Fruit fly (Drosophila melanogaster) whole organism, embryonic: ENCODE results near the gene eIF2Bepsilon.
A peak's percentile ranks its signal among the peaks of the same experiment; 100 is the strongest.

Experiments used
- Atf6 ChIP-seq: fragments of 200-800 bp; sonication (Bioruptor generic); IDR thresholded peaks from 2 replicates; pipeline ENCODE4 v1.3.6; 2022; ENCODE audit warnings: missing biosample characterization, missing genetic modification characterization
- B-H1 ChIP-seq: fragments of 200-800 bp; sonication (Bioruptor generic); IDR thresholded peaks from 3 replicates; pipeline ENCODE4 v1.3.6; 2022; ENCODE audit warnings: missing biosample characterization, missing genetic modification characterization
- CG10267 ChIP-seq: fragments of 200-800 bp; sonication (Bioruptor generic); optimal IDR thresholded peaks from 2 replicates; lab custom pipeline; 2018; ENCODE audit warnings: missing biosample characterization, mild to moderate bottlenecking, missing genetic modification characterization, moderate library complexity
- CG12659 ChIP-seq: fragments of 200-800 bp; sonication (Bioruptor generic); optimal IDR thresholded peaks from 3 replicates; lab custom pipeline; 2017; ENCODE audit warnings: mild to moderate bottlenecking, missing biosample characterization, missing genetic modification reagents, missing genetic modification characterization
- CG12769 ChIP-seq: fragments of 200-800 bp; sonication (Bioruptor generic); optimal IDR thresholded peaks from 2 replicates; lab custom pipeline; 2019; ENCODE audit warnings: missing biosample characterization, mild to moderate bottlenecking, missing genetic modification characterization, moderate library complexity
- CG13287 ChIP-seq: fragments of 200-800 bp; sonication (Bioruptor generic); IDR thresholded peaks from 2 replicates; pipeline ENCODE4 v1.3.6; 2022; ENCODE audit warnings: missing biosample characterization, missing genetic modification characterization; ENCODE audit not compliant: partially characterized antibody
- CG13296 ChIP-seq: fragments of 200-800 bp; sonication (Bioruptor generic); optimal IDR thresholded peaks from 3 replicates; lab custom pipeline; 2018; ENCODE audit warnings: missing biosample characterization, mild to moderate bottlenecking, missing genetic modification characterization
- CG14965 ChIP-seq: fragments of 200-800 bp; sonication (Bioruptor generic); optimal IDR thresholded peaks from 2 replicates; lab custom pipeline; 2016; ENCODE audit warnings: missing biosample characterization, missing genetic modification characterization, borderline replicate concordance
- CG16813 ChIP-seq: fragments of 200-800 bp; sonication (Bioruptor generic); IDR thresholded peaks from 3 replicates; pipeline ENCODE4 v1.3.6; 2022; ENCODE audit warnings: missing biosample characterization, missing genetic modification characterization; ENCODE audit not compliant: partially characterized antibody
- CG17328 ChIP-seq: fragments of 200-800 bp; sonication (Bioruptor generic); IDR thresholded peaks from 2 replicates; pipeline ENCODE4 v1.3.6; 2022; ENCODE audit warnings: missing biosample characterization, missing genetic modification characterization
- CG17385 ChIP-seq: fragments of 200-800 bp; sonication (Bioruptor generic); optimal IDR thresholded peaks from 3 replicates; lab custom pipeline; 2018; ENCODE audit warnings: missing biosample characterization, mild to moderate bottlenecking, missing genetic modification characterization
- CG18619 ChIP-seq: fragments of 200-800 bp; sonication (Bioruptor generic); optimal IDR thresholded peaks from 3 replicates; lab custom pipeline; 2017; ENCODE audit warnings: missing biosample characterization, mild to moderate bottlenecking, missing genetic modification characterization
- CG30020 ChIP-seq: fragments of 200-800 bp; optimal IDR thresholded peaks from 2 replicates; lab custom pipeline; 2019; ENCODE audit warnings: missing biosample characterization, mild to moderate bottlenecking, missing genetic modification characterization, moderate library complexity
- CG31365 ChIP-seq: fragments of 200-800 bp; sonication (Bioruptor generic); optimal IDR thresholded peaks from 2 replicates; lab custom pipeline; 2018; ENCODE audit warnings: missing biosample characterization, mild to moderate bottlenecking, missing genetic modification characterization
- CG3995 ChIP-seq: fragments of 200-800 bp; sonication (Bioruptor generic); optimal IDR thresholded peaks from 3 replicates; lab custom pipeline; 2016; ENCODE audit warnings: missing biosample characterization, missing genetic modification characterization
- CG7556 ChIP-seq: fragments of 200-800 bp; sonication (Bioruptor generic); optimal IDR thresholded peaks from 2 replicates; lab custom pipeline; 2017; ENCODE audit warnings: missing biosample characterization, mild to moderate bottlenecking, missing genetic modification characterization
- CG8281 ChIP-seq: fragments of 200-800 bp; sonication (Bioruptor generic); optimal IDR thresholded peaks from 2 replicates; lab custom pipeline; 2018; ENCODE audit warnings: missing biosample characterization, mild to moderate bottlenecking, missing genetic modification characterization, moderate library complexity
- CG8290 ChIP-seq, 3 experiments: fragments of 200-800 bp; sonication (Bioruptor generic); optimal IDR thresholded peaks; 2 replicates each; lab custom pipeline; 2016 to 2019; ENCODE audit warnings: missing biosample characterization in 3 of 3, missing genetic modification characterization in 3 of 3, mild to moderate bottlenecking in 2 of 3, moderate library complexity in 1 of 3
- CG8478 ChIP-seq: fragments of >200 bp; optimal IDR thresholded peaks from 2 replicates; lab custom pipeline; 2018
- CTCF ChIP-seq: fragments of 200-800 bp; sonication (Bioruptor generic); optimal IDR thresholded peaks from 2 replicates; lab custom pipeline; 2017; ENCODE audit warnings: missing biosample characterization, mild to moderate bottlenecking, missing genetic modification characterization, moderate library complexity
- Dad ChIP-seq: fragments of 200-800 bp; sonication (Bioruptor generic); optimal IDR thresholded peaks from 3 replicates; lab custom pipeline; 2016; ENCODE audit warnings: missing biosample characterization, missing genetic modification characterization
- Fer3 ChIP-seq: fragments of 200-800 bp; sonication (Bioruptor generic); optimal IDR thresholded peaks from 2 replicates; lab custom pipeline; 2018; ENCODE audit warnings: missing biosample characterization, mild to moderate bottlenecking, missing genetic modification characterization, moderate library complexity
- Gug ChIP-seq: fragments of 200-800 bp; sonication (Bioruptor generic); IDR thresholded peaks from 4 replicates; pipeline ENCODE4 v1.3.6; 2022; ENCODE audit warnings: missing biosample characterization, missing genetic modification characterization
- HLH3B ChIP-seq: fragments of 200-800 bp; sonication (Bioruptor generic); IDR thresholded peaks from 2 replicates; pipeline ENCODE4 v1.3.6; 2022; ENCODE audit warnings: missing biosample characterization, missing genetic modification characterization
- Lpt ChIP-seq: fragments of >200 bp; optimal IDR thresholded peaks from 2 replicates; lab custom pipeline; 2018; ENCODE audit warnings: missing biosample characterization, missing genetic modification characterization
- MTF-1 ChIP-seq: fragments of 200-800 bp; sonication (Bioruptor generic); optimal IDR thresholded peaks from 2 replicates; lab custom pipeline; 2018; ENCODE audit warnings: missing biosample characterization, mild to moderate bottlenecking, missing genetic modification characterization, borderline replicate concordance
- Meics ChIP-seq: fragments of 200-800 bp; sonication (Bioruptor generic); optimal IDR thresholded peaks from 2 replicates; lab custom pipeline; 2017; ENCODE audit warnings: missing biosample characterization, mild to moderate bottlenecking, missing genetic modification characterization
- Mrtf ChIP-seq: fragments of 200-800 bp; sonication (Bioruptor generic); IDR thresholded peaks from 3 replicates; pipeline ENCODE4 v1.3.6; 2022; ENCODE audit warnings: missing biosample characterization, missing genetic modification characterization
- NC2α ChIP-seq: fragments of 200-800 bp; sonication (Bioruptor generic); optimal IDR thresholded peaks from 2 replicates; lab custom pipeline; 2016; ENCODE audit warnings: missing biosample characterization, missing genetic modification characterization
- Nf-YC ChIP-seq: fragments of 200-800 bp; optimal IDR thresholded peaks from 3 replicates; lab custom pipeline; 2019; ENCODE audit warnings: missing biosample characterization, mild to moderate bottlenecking, missing genetic modification characterization, moderate library complexity
- Sox100B ChIP-seq: fragments of 200-800 bp; sonication (Bioruptor generic); optimal IDR thresholded peaks from 3 replicates; lab custom pipeline; 2018; ENCODE audit warnings: missing biosample characterization, mild to moderate bottlenecking, missing genetic modification characterization
- Spps ChIP-seq: fragments of 200-800 bp; sonication (Bioruptor generic); optimal IDR thresholded peaks from 2 replicates; lab custom pipeline; 2018; ENCODE audit warnings: missing biosample characterization, mild to moderate bottlenecking, missing genetic modification characterization
- az2 ChIP-seq: fragments of 200-800 bp; sonication (Bioruptor generic); optimal IDR thresholded peaks from 3 replicates; lab custom pipeline; 2016; ENCODE audit warnings: missing biosample characterization, missing genetic modification characterization
- btn ChIP-seq: fragments of 200-800 bp; sonication (Bioruptor generic); optimal IDR thresholded peaks from 2 replicates; lab custom pipeline; 2016; ENCODE audit warnings: missing biosample characterization, missing genetic modification characterization
- chinmo ChIP-seq: fragments of 200-800 bp; sonication (Bioruptor generic); IDR thresholded peaks from 4 replicates; pipeline ENCODE4 v1.3.6; 2022; ENCODE audit warnings: missing biosample characterization, missing genetic modification characterization; ENCODE audit not compliant: partially characterized antibody
- corto ChIP-seq: fragments of 200-800 bp; sonication (Bioruptor generic); optimal IDR thresholded peaks from 2 replicates; lab custom pipeline; 2016; ENCODE audit warnings: missing biosample characterization, mild to moderate bottlenecking, missing genetic modification characterization, moderate library complexity
- crol ChIP-seq: fragments of 200-800 bp; sonication (Bioruptor generic); IDR thresholded peaks from 2 replicates; pipeline ENCODE4 v1.3.6; 2022; ENCODE audit warnings: missing biosample characterization, missing genetic modification characterization
- da ChIP-seq: fragments of 200-800 bp; sonication (Bioruptor generic); optimal IDR thresholded peaks from 2 replicates; lab custom pipeline; 2016; ENCODE audit warnings: missing biosample characterization, missing genetic modification characterization
- dm ChIP-seq: fragments of 200-800 bp; sonication (Bioruptor generic); optimal IDR thresholded peaks from 3 replicates; lab custom pipeline; 2016; ENCODE audit warnings: missing biosample characterization, missing genetic modification characterization
- en ChIP-seq: fragments of 200-800 bp; sonication (Bioruptor generic); optimal IDR thresholded peaks from 2 replicates; lab custom pipeline; 2016; ENCODE audit warnings: missing biosample characterization, missing genetic modification characterization
- grn ChIP-seq: fragments of 200-800 bp; sonication (Bioruptor generic); optimal IDR thresholded peaks from 3 replicates; lab custom pipeline; 2017; ENCODE audit warnings: missing biosample characterization, missing genetic modification characterization
- hth ChIP-seq: fragments of >200 bp; optimal IDR thresholded peaks from 2 replicates; lab custom pipeline; 2017; ENCODE audit warnings: inconsistent platforms
- ken ChIP-seq: fragments of 200-800 bp; sonication (Bioruptor generic); IDR thresholded peaks from 3 replicates; pipeline ENCODE4 v1.3.6; 2022; ENCODE audit warnings: missing biosample characterization, missing genetic modification characterization
- lov ChIP-seq, 2 experiments: fragments of 200-800 bp in 1 of 2; fragments of >200 bp in 1 of 2; sonication (Bioruptor generic) in 1 of 2; IDR thresholded peaks in 1 of 2; optimal IDR thresholded peaks in 1 of 2; 2 replicates in 1 of 2; 3 replicates in 1 of 2; pipeline versions ENCODE4 v1.3.6 to Lab custom; 2017 to 2022; ENCODE audit warnings: missing biosample characterization in 1 of 2, missing genetic modification characterization in 1 of 2
- nerfin-2 ChIP-seq: fragments of 200-800 bp; sonication (Bioruptor generic); IDR thresholded peaks from 2 replicates; pipeline ENCODE4 v1.3.6; 2022; ENCODE audit warnings: missing biosample characterization, missing genetic modification characterization; ENCODE audit not compliant: partially characterized antibody
- odd ChIP-seq: fragments of 200-800 bp; sonication (Bioruptor generic); optimal IDR thresholded peaks from 2 replicates; lab custom pipeline; 2017; ENCODE audit warnings: missing biosample characterization, mild to moderate bottlenecking, missing genetic modification characterization
- org-1 ChIP-seq: fragments of 200-800 bp; sonication (Bioruptor generic); optimal IDR thresholded peaks from 2 replicates; lab custom pipeline; 2017; ENCODE audit warnings: missing biosample characterization, missing genetic modification characterization
- pho ChIP-seq: fragments of 200-800 bp; sonication (Bioruptor generic); optimal IDR thresholded peaks from 2 replicates; lab custom pipeline; 2016; ENCODE audit warnings: missing biosample characterization, missing genetic modification characterization
- phol ChIP-seq: fragments of 200-800 bp; sonication (Bioruptor generic); optimal IDR thresholded peaks from 3 replicates; lab custom pipeline; 2018; ENCODE audit warnings: missing biosample characterization, mild to moderate bottlenecking, missing genetic modification characterization, moderate library complexity
- sim ChIP-seq: fragments of 200-800 bp; sonication (Bioruptor generic); IDR thresholded peaks from 2 replicates; pipeline ENCODE4 v1.3.6; 2022; ENCODE audit warnings: missing biosample characterization, missing genetic modification characterization
- so ChIP-seq: fragments of 200-800 bp; sonication (Bioruptor generic); IDR thresholded peaks from 3 replicates; pipeline ENCODE4 v1.3.6; 2022; ENCODE audit warnings: missing biosample characterization, missing genetic modification characterization
- tup ChIP-seq: fragments of 200-800 bp; sonication (Bioruptor generic); optimal IDR thresholded peaks from 2 replicates; lab custom pipeline; 2016; ENCODE audit warnings: missing biosample characterization, mild to moderate bottlenecking, missing genetic modification characterization, moderate library complexity

The eIF2Bepsilon gene

DNA sequence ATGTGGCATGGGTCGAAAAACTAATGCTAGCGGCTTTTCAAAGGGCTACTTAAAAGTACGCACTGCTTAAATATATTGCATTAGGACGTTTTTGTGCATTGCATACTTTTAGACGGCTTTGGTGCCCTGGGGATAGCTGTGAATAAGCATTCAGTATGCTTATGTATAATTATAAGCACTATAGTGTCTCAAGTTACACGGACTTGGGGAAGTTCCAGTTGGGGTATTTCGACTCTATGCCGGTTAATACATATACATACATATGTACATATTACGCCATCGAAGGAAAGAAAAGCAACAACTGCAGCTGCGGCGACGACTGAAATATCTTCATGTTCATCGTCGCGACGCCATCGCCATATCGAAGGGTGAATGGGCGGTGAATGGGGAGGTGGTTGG is 40.5 kb upstream of the eIF2Bepsilon start (continued):
- no peak for TF ChIP-seq sim
- TF ChIP-seq CG17328 (GFP tag; lab: Robert Waterston, UW) = no peak
- TF ChIP-seq Meics = no peak
- TF ChIP-seq HLH3B (GFP tag; lab: Robert Waterston, UW) = no peak
- no peak for TF ChIP-seq Fer3 (tag; lab: Kevin White, UChicago)
- no peak for TF ChIP-seq org-1 (GFP tag; lab: Kevin White, UChicago)
- peak; percentile 62; the same call in 1 of the 3 replicates for TF ChIP-seq so (GFP tag; lab: Robert Waterston, UW)
- no peak for TF ChIP-seq CG30020 (tag; lab: Kevin White, UChicago)
- no peak for TF ChIP-seq btn (GFP tag; lab: Kevin White, UChicago)
- no peak for TF ChIP-seq CG3995
- peak; percentile 50; the same call in 1 of the 2 replicates for TF ChIP-seq crol (GFP tag; lab: Robert Waterston, UW)
- no peak for TF ChIP-seq phol (tag; lab: Kevin White, UChicago)
- TF ChIP-seq CG14965 = no peak
- no peak for TF ChIP-seq en (GFP tag; lab: Kevin White, UChicago)
- TF ChIP-seq CG8290 (GFP tag; optimal IDR thresholded peaks at IDR 0.05; lab: Kevin White, UChicago) = no peak
- TF ChIP-seq CG8290 (tag; optimal IDR thresholded peaks at IDR 0.05; lab: Kevin White, UChicago) = peak in 1 of 2 experiments; percentile 23
- no peak for TF ChIP-seq dm
- no peak for TF ChIP-seq nerfin-2 (GFP tag; lab: Robert Waterston, UW)
- TF ChIP-seq CG12769 (tag; lab: Kevin White, UChicago) = peak; percentile 30
- TF ChIP-seq CG31365 (tag; lab: Kevin White, UChicago) = peak; percentile 44
- TF ChIP-seq az2 (GFP tag; lab: Kevin White, UChicago) = no peak
- TF ChIP-seq pho (GFP tag; lab: Kevin White, UChicago) = no peak
- TF ChIP-seq CG12659 (GFP tag; lab: Kevin White, UChicago) = no peak
- no peak for TF ChIP-seq chinmo (GFP tag; lab: Robert Waterston, UW)
- TF ChIP-seq lov (optimal IDR thresholded peaks at IDR 0.05; lab: Kevin White, UChicago) = no peak
- no peak for TF ChIP-seq lov (GFP tag; IDR thresholded peaks at IDR 0.05; lab: Robert Waterston, UW)
- no peak for TF ChIP-seq NC2α (GFP tag; lab: Kevin White, UChicago)
- TF ChIP-seq CG13287 (GFP tag; lab: Robert Waterston, UW) = no peak
- TF ChIP-seq Atf6 = no peak
- TF ChIP-seq ken (GFP tag; lab: Robert Waterston, UW) = no peak
- no peak for TF ChIP-seq Lpt (GFP tag; lab: Kevin White, UChicago)

DNA sequence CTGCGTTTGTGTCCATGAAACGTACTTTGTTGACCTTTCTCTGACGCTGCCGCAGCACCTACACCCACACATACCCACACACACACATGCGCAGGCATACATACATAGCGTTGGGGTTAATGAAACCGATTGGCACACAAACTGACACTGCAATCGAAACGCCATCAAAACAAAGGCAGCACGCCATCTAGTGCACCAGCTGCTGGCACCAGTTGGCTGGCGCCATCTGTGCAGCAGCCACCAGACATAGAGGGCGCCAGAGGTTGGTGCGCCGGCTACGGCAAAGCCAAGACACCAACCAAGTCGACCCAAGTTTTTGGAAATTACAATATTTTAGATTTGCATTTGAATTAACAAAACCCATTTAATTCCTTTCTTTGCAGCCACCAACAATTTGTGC is 30.2 kb upstream of the eIF2Bepsilon start:
- peak; percentile 87 for TF ChIP-seq Mrtf (GFP tag; lab: Robert Waterston, UW)
- no peak for TF ChIP-seq B-H1 (GFP tag; lab: Robert Waterston, UW)
- no peak for TF ChIP-seq tup
- peak; percentile 31 for TF ChIP-seq CG18619
- TF ChIP-seq hth (lab: Kevin White, UChicago) = no peak
- peak; percentile 93 for TF ChIP-seq CG8478 (lab: Kevin White, UChicago)
- no peak for TF ChIP-seq CG8281 (tag; lab: Kevin White, UChicago)
- TF ChIP-seq Spps (tag; lab: Kevin White, UChicago) = no peak
- peak; percentile 99 for TF ChIP-seq CTCF
- peak; percentile 34 for TF ChIP-seq Nf-YC (tag; lab: Kevin White, UChicago)
- no peak for TF ChIP-seq CG17385 (GFP tag; lab: Kevin White, UChicago)
- TF ChIP-seq CG13296 = no peak
- peak; percentile 32; the same call in 1 of the 3 replicates for TF ChIP-seq CG16813 (GFP tag; lab: Robert Waterston, UW)
- TF ChIP-seq Sox100B (GFP tag; lab: Kevin White, UChicago) = no peak
- no peak for TF ChIP-seq corto
- peak; percentile 75 for TF ChIP-seq da
- peak; percentile 92 for TF ChIP-seq Gug (GFP tag; lab: Robert Waterston, UW)
- peak; percentile 55 for TF ChIP-seq Dad (GFP tag; lab: Kevin White, UChicago)
- peak; percentile 63 for TF ChIP-seq CG10267 (tag; lab: Kevin White, UChicago)
- TF ChIP-seq grn (GFP tag; lab: Kevin White, UChicago) = no peak
- peak; percentile 2 for TF ChIP-seq CG7556
- TF ChIP-seq odd (GFP tag; lab: Kevin White, UChicago) = no peak
- peak; percentile 43 for TF ChIP-seq MTF-1 (GFP tag; lab: Kevin White, UChicago)
